Worm (Caenorhabditis elegans): ENCODE data around the gene vab-3.

ce11 chrX:10533447-10533846, 33.8 kb downstream of the vab-3 start, which contains the start of gene glo-3:
- TF ChIP-seq W03F9.2 (tag; optimal IDR thresholded peaks at IDR 0.05) (no peak), him-1 (tag; optimal IDR thresholded peaks at IDR 0.05) (no peak), dao-5 (tag; optimal IDR thresholded peaks at IDR 0.05) (no peak)

Data from whole organism, L4/young adult.